Worm (Caenorhabditis elegans) whole organism, dauer: ENCODE data around the gene glit-1.

ENCODE experiments used
- unc-62 ChIP-seq: sonication (generic microtip); optimal IDR thresholded peaks from 2 replicates; lab custom pipeline; 2017; ENCODE audit warnings: missing biosample characterization, missing genetic modification reagents, missing genetic modification characterization

Gene glit-1

ce11 chrX:4761540-4761939 lies 49.5 kb downstream of the glit-1 start, which contains the start of gene mls-2:
TSS of gene mls-2 (minus strand) at chrX:4761640.
- TF ChIP-seq unc-62 = no peak
